ENCODE assay signal across 2 worm cellular contexts in genomic region chrII:3056266-3056872, ce11.
TF ChIP-seq lines count a peak whose summit lies in the region.

Gene lin-8 (plus strand): TSS chrII:3056822.

TF ChIP-seq in whole organism, L4 larva, 104 proteins besides CTCF, POLR2A, EP300 and RAD21:
- TF ChIP-seq F49E8.2 (tag; optimal IDR thresholded peaks at IDR 0.05; lab: Kevin White, UChicago; ENCODE audit: borderline replicate concordance) (peak; percentile 59), unc-39 (tag; optimal IDR thresholded peaks at IDR 0.05; lab: Kevin White, UChicago) (no peak)

TF ChIP-seq in whole organism, young adult, 124 proteins besides CTCF, POLR2A, EP300 and RAD21:
- TF ChIP-seq athp-1 (tag; optimal IDR thresholded peaks at IDR 0.05; lab: Kevin White, UChicago) (peak; percentile 54), madf-8 (GFP tag; conservative IDR thresholded peaks at IDR 0.05; lab: Robert Waterston, UW) (peak; percentile 78), tlf-1 (GFP tag; optimal IDR thresholded peaks at IDR 0.05; lab: Kevin White, UChicago) (peak; percentile 5), fkh-3 (tag; optimal IDR thresholded peaks at IDR 0.05; lab: Kevin White, UChicago) (no peak), F33H1.4 (GFP tag; IDR thresholded peaks at IDR 0.05; lab: Robert Waterston, UW) (peak; percentile 84), T07F8.4 (tag; optimal IDR thresholded peaks at IDR 0.05; lab: Kevin White, UChicago) (no peak), snpc-3.4 (tag; optimal IDR thresholded peaks at IDR 0.05; lab: Kevin White, UChicago) (peak; percentile 40), snpc-4 (GFP tag; optimal IDR thresholded peaks at IDR 0.05; lab: Kevin White, UChicago) (no peak), snpc-4 (tag; optimal IDR thresholded peaks at IDR 0.05; lab: Kevin White, UChicago) (peak in 1 of 4 experiments; percentile 9), nfya-1 (tag; optimal IDR thresholded peaks at IDR 0.05; lab: Kevin White, UChicago; ENCODE audit: borderline replicate concordance, insufficient read depth) (no peak), hmg-1.2 (GFP tag; IDR thresholded peaks at IDR 0.05; lab: Robert Waterston, UW) (peak; percentile 8; the same call in 1 of the 2 replicates), B0336.3 (GFP tag; IDR thresholded peaks at IDR 0.05; lab: Robert Waterston, UW) (0 out of 2 replicates have a peak, but pooled peaks have one; percentile 18), lin-54 (GFP tag; optimal IDR thresholded peaks at IDR 0.05; lab: Kevin White, UChicago) (no peak), dpl-1 (GFP tag; optimal IDR thresholded peaks at IDR 0.05; lab: Kevin White, UChicago) (no peak), nfyb-1 (GFP tag; IDR thresholded peaks at IDR 0.05; lab: Robert Waterston, UW) (0 out of 2 replicates have a peak, but pooled peaks have one; percentile 18), dox-1 (GFP tag; IDR thresholded peaks at IDR 0.05; lab: Robert Waterston, UW) (peak; percentile 48; the same call in 1 of the 2 replicates), repo-1 (tag; optimal IDR thresholded peaks at IDR 0.05; lab: Kevin White, UChicago) (no peak), snpc-1.3 (tag; optimal IDR thresholded peaks at IDR 0.05; lab: Kevin White, UChicago; ENCODE audit: insufficient read depth) (no peak), ceh-40 (GFP tag; IDR thresholded peaks at IDR 0.05; lab: Robert Waterston, UW) (no peak), him-1 (tag; optimal IDR thresholded peaks at IDR 0.05; lab: Kevin White, UChicago) (peak; percentile 76), ztf-28 (GFP tag; IDR thresholded peaks at IDR 0.05; lab: Robert Waterston, UW) (no peak), B0261.1 (tag; optimal IDR thresholded peaks at IDR 0.05; lab: Kevin White, UChicago) (peak; percentile 2), lsl-1 (GFP tag; optimal IDR thresholded peaks at IDR 0.05; lab: Kevin White, UChicago) (peak; percentile 100), tbp1 (GFP tag; optimal IDR thresholded peaks at IDR 0.05; lab: Kevin White, UChicago) (peak; percentile 40), xnd-1 (tag; optimal IDR thresholded peaks at IDR 0.05; lab: Kevin White, UChicago) (peak; percentile 96), madf-6 (GFP tag; IDR thresholded peaks at IDR 0.05; lab: Robert Waterston, UW) (peak; percentile 90), egl-44 (GFP tag; IDR thresholded peaks at IDR 0.05; lab: Robert Waterston, UW) (no peak), ceh-91 (GFP tag; IDR thresholded peaks at IDR 0.05; lab: Robert Waterston, UW) (peak; percentile 75), D2030.7 (GFP tag; IDR thresholded peaks at IDR 0.05; lab: Robert Waterston, UW) (peak; percentile 79)

Comparison
In these comparisons a context has a peak if more than half of its experiments do, and no peak if none do; other contexts are left out.
1. Of the 7 proteins assayed by ChIP-seq in both whole organism, young adult and whole organism, L4 larva: peak only in whole organism, young adult: none; only in whole organism, L4 larva: F49E8.2; in both: none; in neither: 5; mixed calls (peak in some experiments, not most) for 1.